Worm (Caenorhabditis elegans) whole organism, young adult: Measurements from ENCODE around the gene pap-3.

Source experiments
- hlh-12 ChIP-seq: sonication (generic microtip); optimal IDR thresholded peaks from 2 replicates; lab custom pipeline; 2016; ENCODE audit warnings: missing genetic modification characterization, missing compliant biosample characterization
- sptf-2 ChIP-seq: fragments of 200-800 bp; sonication (Bioruptor generic); optimal IDR thresholded peaks from 2 replicates; lab custom pipeline; 2018; ENCODE audit warnings: mild to moderate bottlenecking, missing genetic modification characterization, missing compliant biosample characterization

DNA sequence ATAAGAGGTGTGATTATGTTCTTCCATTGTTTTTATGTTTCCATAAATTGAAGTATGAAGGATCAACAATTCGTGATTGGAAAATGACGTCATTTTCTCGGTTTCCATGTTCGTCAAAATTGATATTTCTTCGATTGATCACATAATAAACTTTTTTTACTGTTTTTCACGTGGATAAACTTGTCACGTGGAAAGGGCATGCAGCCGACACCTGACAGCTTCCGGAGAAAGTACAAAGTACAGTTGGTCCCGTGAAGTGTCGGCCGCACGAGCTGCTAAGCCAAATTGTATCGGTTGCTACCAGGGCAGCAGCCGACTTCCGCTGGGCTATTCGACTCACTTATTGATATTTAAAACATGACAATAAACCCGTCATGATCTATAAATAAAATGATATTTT lies 25.3 kb upstream of the pap-3 start:
- no peak for TF ChIP-seq hlh-12
- no peak for TF ChIP-seq sptf-2 (GFP tag; lab: Kevin White, UChicago)
